Fruit fly (Drosophila melanogaster) whole organism, embryonic: ENCODE measurements around the gene crq.

ENCODE experiments used
- ATbp ChIP-seq: fragments of 200-800 bp; sonication (Bioruptor generic); optimal IDR thresholded peaks from 2 replicates; lab custom pipeline; 2017; ENCODE audit warnings: missing biosample characterization, mild to moderate bottlenecking, missing genetic modification characterization, missing genetic modification reagents
- Adf1 ChIP-seq: fragments of 200-800 bp; sonication (Bioruptor generic); IDR thresholded peaks from 2 replicates; pipeline ENCODE4 v1.3.6; 2022; ENCODE audit warnings: missing biosample characterization, missing genetic modification characterization
- Awh ChIP-seq: fragments of 200-800 bp; sonication (Bioruptor generic); IDR thresholded peaks from 2 replicates; pipeline ENCODE4, ENCODE4 v1.3.6; 2022; ENCODE audit warnings: missing biosample characterization, missing genetic modification characterization
- CG10654 ChIP-seq: fragments of 200-800 bp; sonication (Bioruptor generic); optimal IDR thresholded peaks from 2 replicates; lab custom pipeline; 2016; ENCODE audit warnings: missing biosample characterization, missing genetic modification characterization
- CG11695 ChIP-seq: fragments of 200-800 bp; sonication (Bioruptor generic); IDR thresholded peaks from 3 replicates; pipeline ENCODE4 v1.3.6; 2022; ENCODE audit warnings: missing biosample characterization, missing genetic modification characterization
- CG12236 ChIP-seq: fragments of 200-800 bp; sonication (Bioruptor generic); optimal IDR thresholded peaks from 2 replicates; lab custom pipeline; 2016; ENCODE audit warnings: missing biosample characterization, missing genetic modification characterization
- CG12744 ChIP-seq: fragments of 200-800 bp; sonication (Bioruptor generic); optimal IDR thresholded peaks from 2 replicates; lab custom pipeline; 2016; ENCODE audit warnings: missing biosample characterization, missing genetic modification characterization
- CG15073 ChIP-seq: fragments of 200-800 bp; sonication (Bioruptor generic); optimal IDR thresholded peaks from 2 replicates; lab custom pipeline; 2016; ENCODE audit warnings: missing biosample characterization, missing genetic modification characterization
- CG16779 ChIP-seq: fragments of 200-800 bp; sonication (Bioruptor generic); IDR thresholded peaks from 2 replicates; pipeline ENCODE4 v1.3.6; 2022; ENCODE audit warnings: missing biosample characterization, missing genetic modification characterization
- CG17186 ChIP-seq: fragments of 200-800 bp; sonication (Bioruptor generic); optimal IDR thresholded peaks from 3 replicates; lab custom pipeline; 2017; ENCODE audit warnings: missing biosample characterization, missing genetic modification reagents, missing genetic modification characterization
- CG17568 ChIP-seq: fragments of 200-800 bp; sonication (Bioruptor generic); optimal IDR thresholded peaks from 2 replicates; lab custom pipeline; 2018; ENCODE audit warnings: missing biosample characterization, mild to moderate bottlenecking, missing genetic modification characterization, moderate library complexity
- CG1832 ChIP-seq: fragments of 200-800 bp; sonication (Bioruptor generic); optimal IDR thresholded peaks from 2 replicates; lab custom pipeline; 2017; ENCODE audit warnings: missing biosample characterization, mild to moderate bottlenecking, missing genetic modification characterization, inconsistent platforms
- CG42726 ChIP-seq: fragments of 200-800 bp; sonication (Bioruptor generic); IDR thresholded peaks from 2 replicates; pipeline ENCODE4 v1.3.6; 2022; ENCODE audit warnings: missing biosample characterization, missing genetic modification characterization; ENCODE audit not compliant: partially characterized antibody
- CG9932 ChIP-seq: fragments of 200-800 bp; sonication (Bioruptor generic); IDR thresholded peaks from 2 replicates; pipeline ENCODE4 v1.3.6; 2022; ENCODE audit warnings: missing biosample characterization, missing genetic modification characterization
- Chrac-16 ChIP-seq: fragments of 200-800 bp; sonication (Bioruptor generic); optimal IDR thresholded peaks from 3 replicates; lab custom pipeline; 2016; ENCODE audit warnings: missing biosample characterization, missing genetic modification characterization
- Deaf1 ChIP-seq: fragments of 200-800 bp; optimal IDR thresholded peaks from 3 replicates; lab custom pipeline; 2019; ENCODE audit warnings: missing biosample characterization, mild to moderate bottlenecking, missing genetic modification characterization, moderate library complexity
- Dfd ChIP-seq, 2 experiments: fragments of >200 bp; optimal IDR thresholded peaks; 2 replicates each; lab custom pipeline; 2017; ENCODE audit warnings: missing biosample characterization in 2 of 2, missing genetic modification characterization in 2 of 2
- E2f1 ChIP-seq: fragments of 200-800 bp; sonication (Bioruptor generic); IDR thresholded peaks from 2 replicates; pipeline ENCODE4 v1.3.6; 2022; ENCODE audit warnings: missing biosample characterization, missing genetic modification characterization
- ERR ChIP-seq: fragments of 200-800 bp; sonication (Bioruptor generic); optimal IDR thresholded peaks from 2 replicates; lab custom pipeline; 2016; ENCODE audit warnings: missing biosample characterization, missing genetic modification characterization
- H2.0 ChIP-seq: fragments of 200-800 bp; sonication (Bioruptor generic); IDR thresholded peaks from 2 replicates; pipeline ENCODE4 v1.3.6; 2022; ENCODE audit warnings: missing biosample characterization, missing genetic modification characterization
- HHEX ChIP-seq: fragments of 200-800 bp; sonication (Bioruptor generic); optimal IDR thresholded peaks from 3 replicates; lab custom pipeline; 2017; ENCODE audit warnings: missing biosample characterization, mild to moderate bottlenecking, missing genetic modification characterization, missing genetic modification reagents
- HLHmδ ChIP-seq: fragments of 200-800 bp; sonication (Bioruptor generic); optimal IDR thresholded peaks from 2 replicates; lab custom pipeline; 2018; ENCODE audit warnings: missing biosample characterization, mild to moderate bottlenecking, missing genetic modification characterization, moderate library complexity
- Hey ChIP-seq: fragments of 200-800 bp; sonication (Bioruptor generic); optimal IDR thresholded peaks from 3 replicates; lab custom pipeline; 2018; ENCODE audit warnings: missing biosample characterization, mild to moderate bottlenecking, missing genetic modification characterization
- Hmx ChIP-seq: fragments of 200-800 bp; sonication (Bioruptor generic); optimal IDR thresholded peaks from 2 replicates; lab custom pipeline; 2016; ENCODE audit warnings: missing biosample characterization, missing genetic modification characterization
- Mad ChIP-seq: fragments of 200-800 bp; sonication (Bioruptor generic); optimal IDR thresholded peaks from 2 replicates; lab custom pipeline; 2016; ENCODE audit warnings: missing biosample characterization, missing genetic modification characterization
- Opbp ChIP-seq: fragments of 200-800 bp; sonication (Bioruptor generic); IDR thresholded peaks from 3 replicates; pipeline ENCODE4 v1.3.6; 2022; ENCODE audit warnings: missing biosample characterization, missing genetic modification characterization; ENCODE audit not compliant: partially characterized antibody
- Six4 ChIP-seq: fragments of 200-800 bp; sonication (Bioruptor generic); optimal IDR thresholded peaks from 2 replicates; lab custom pipeline; 2016; ENCODE audit warnings: missing biosample characterization, missing genetic modification characterization
- Xbp1 ChIP-seq: fragments of 200-800 bp; sonication (Bioruptor generic); optimal IDR thresholded peaks from 3 replicates; lab custom pipeline; 2016; ENCODE audit warnings: missing biosample characterization, mild to moderate bottlenecking, missing genetic modification characterization
- ab ChIP-seq: fragments of 200-800 bp; sonication (Bioruptor generic); optimal IDR thresholded peaks from 2 replicates; lab custom pipeline; 2016; ENCODE audit warnings: missing biosample characterization, missing genetic modification characterization
- bab2 ChIP-seq: fragments of 200-800 bp; sonication (Bioruptor generic); optimal IDR thresholded peaks from 2 replicates; lab custom pipeline; 2016; ENCODE audit warnings: missing biosample characterization, missing genetic modification characterization
- bowl ChIP-seq: fragments of 200-800 bp; sonication (Bioruptor generic); IDR thresholded peaks from 2 replicates; pipeline ENCODE4 v1.3.6; 2022; ENCODE audit warnings: missing biosample characterization, missing genetic modification characterization
- crol ChIP-seq: fragments of 200-800 bp; sonication (Bioruptor generic); IDR thresholded peaks from 2 replicates; pipeline ENCODE4 v1.3.6; 2022; ENCODE audit warnings: missing biosample characterization, missing genetic modification characterization
- danr ChIP-seq: fragments of 200-800 bp; sonication (Bioruptor generic); IDR thresholded peaks from 2 replicates; pipeline ENCODE4 v1.3.6; 2022; ENCODE audit warnings: missing biosample characterization, missing genetic modification characterization
- disco-r ChIP-seq: fragments of 200-800 bp; sonication (Bioruptor generic); optimal IDR thresholded peaks from 2 replicates; lab custom pipeline; 2016; ENCODE audit warnings: missing biosample characterization, missing genetic modification characterization
- eve ChIP-seq, 2 experiments: fragments of >200 bp; optimal IDR thresholded peaks; 2 replicates each; lab custom pipeline; 2017; ENCODE audit warnings: missing biosample characterization in 2 of 2, missing genetic modification characterization in 2 of 2
- fd3F ChIP-seq: fragments of 200-800 bp; sonication (Bioruptor generic); optimal IDR thresholded peaks from 2 replicates; lab custom pipeline; 2018; ENCODE audit warnings: missing biosample characterization, mild to moderate bottlenecking, missing genetic modification characterization, moderate library complexity
- gro ChIP-seq: fragments of 200-800 bp; sonication (Bioruptor generic); optimal IDR thresholded peaks from 2 replicates; lab custom pipeline; 2016; ENCODE audit warnings: missing biosample characterization, missing genetic modification characterization
- hkb ChIP-seq, 2 experiments: fragments of 200-800 bp in 1 of 2; fragments of >200 bp in 1 of 2; sonication (Bioruptor generic) in 1 of 2; IDR thresholded peaks in 1 of 2; optimal IDR thresholded peaks in 1 of 2; 2 replicates each; pipeline versions ENCODE4 v1.3.6 to Lab custom; 2017 to 2022; ENCODE audit warnings: missing biosample characterization in 1 of 2, missing genetic modification characterization in 1 of 2
- lola ChIP-seq, 3 experiments: fragments of >200 bp in 2 of 3; fragments of 200-800 bp in 1 of 3; sonication (Bioruptor generic) in 1 of 3; optimal IDR thresholded peaks; 2 replicates each; lab custom pipeline; 2017 to 2019; ENCODE audit warnings: missing biosample characterization in 3 of 3, missing genetic modification characterization in 3 of 3, mild to moderate bottlenecking in 1 of 3, moderate library complexity in 1 of 3
- lov ChIP-seq, 2 experiments: fragments of 200-800 bp in 1 of 2; fragments of >200 bp in 1 of 2; sonication (Bioruptor generic) in 1 of 2; IDR thresholded peaks in 1 of 2; optimal IDR thresholded peaks in 1 of 2; 2 replicates in 1 of 2; 3 replicates in 1 of 2; pipeline versions ENCODE4 v1.3.6 to Lab custom; 2017 to 2022; ENCODE audit warnings: missing biosample characterization in 1 of 2, missing genetic modification characterization in 1 of 2
- nmo ChIP-seq: fragments of 200-800 bp; sonication (Bioruptor generic); optimal IDR thresholded peaks from 2 replicates; lab custom pipeline; 2018; ENCODE audit warnings: missing biosample characterization, mild to moderate bottlenecking, missing genetic modification characterization, moderate library complexity
- ranshi ChIP-seq: fragments of 200-800 bp; sonication (Bioruptor generic); IDR thresholded peaks from 2 replicates; pipeline ENCODE4 v1.3.6; 2022; ENCODE audit warnings: missing biosample characterization, missing genetic modification characterization
- sc ChIP-seq, 3 experiments: fragments of >200 bp in 2 of 3; fragments of 200-800 bp in 1 of 3; sonication (Bioruptor generic) in 1 of 3; optimal IDR thresholded peaks; 2 replicates in 2 of 3; 3 replicates in 1 of 3; lab custom pipeline; 2017; ENCODE audit warnings: mild to moderate bottlenecking in 1 of 3, missing biosample characterization in 1 of 3, missing genetic modification characterization in 1 of 3, missing genetic modification reagents in 1 of 3
- sens ChIP-seq: fragments of 200-800 bp; sonication (Bioruptor generic); peaks from one replicate; lab custom pipeline; 2016; ENCODE audit warnings: missing biosample characterization, missing genetic modification characterization
- seq ChIP-seq: fragments of 200-800 bp; sonication (Bioruptor generic); IDR thresholded peaks from 2 replicates; pipeline ENCODE4 v1.3.6; 2022; ENCODE audit warnings: missing biosample characterization, missing genetic modification characterization
- slp2 ChIP-seq: fragments of 200-800 bp; sonication (Bioruptor generic); optimal IDR thresholded peaks from 2 replicates; lab custom pipeline; 2016; ENCODE audit warnings: missing biosample characterization, missing genetic modification characterization
- sna ChIP-seq: fragments of 200-800 bp; sonication (Bioruptor generic); IDR thresholded peaks from 2 replicates; pipeline ENCODE4 v1.3.6; 2022; ENCODE audit warnings: missing biosample characterization, missing genetic modification characterization; ENCODE audit not compliant: partially characterized antibody
- vfl ChIP-seq: fragments of 200-800 bp; sonication (Bioruptor generic); optimal IDR thresholded peaks from 2 replicates; lab custom pipeline; 2016; ENCODE audit warnings: missing biosample characterization, missing genetic modification characterization

The crq gene

DNA sequence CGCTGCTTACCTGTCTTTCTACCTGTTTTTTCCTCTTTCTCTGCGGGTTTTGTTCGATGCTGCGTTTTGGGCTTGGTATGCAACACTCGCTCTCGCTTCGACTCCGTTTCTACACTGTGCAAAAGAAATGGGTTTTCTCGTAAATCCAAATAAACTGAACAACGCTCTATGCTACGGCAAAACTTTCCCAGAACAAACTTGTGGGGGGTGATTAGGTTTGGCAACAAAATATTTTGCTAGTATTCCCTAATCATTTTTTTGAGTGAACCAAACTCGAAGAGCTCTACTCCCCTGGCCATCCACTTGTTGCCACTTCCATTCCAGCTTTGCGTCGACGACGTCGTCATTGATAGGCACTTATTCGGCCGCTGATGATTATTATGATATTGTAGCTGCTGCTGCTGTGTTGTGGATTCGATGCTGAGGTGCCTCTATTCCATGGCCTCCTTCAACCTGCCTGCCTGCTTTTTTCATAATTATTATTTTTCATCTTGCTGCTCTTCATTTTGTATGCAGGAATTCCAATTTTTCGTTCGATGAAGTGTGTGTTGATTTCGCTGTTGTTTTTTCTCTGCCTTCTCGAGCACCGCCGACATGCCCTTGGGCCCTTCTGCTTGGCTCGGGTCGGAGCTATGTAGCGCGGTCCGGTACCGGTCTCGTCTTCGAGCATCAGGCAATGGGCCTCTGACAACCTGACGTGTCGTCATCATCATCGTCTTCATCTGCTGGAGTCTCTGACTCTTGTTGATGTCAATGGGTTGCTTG, 10.7 kb downstream of the crq start (continued):
- TF ChIP-seq vfl (peak; percentile 54), disco-r (GFP tag; lab: Kevin White, UChicago) (no peak), ERR (peak; percentile 27), Mad (GFP tag; lab: Kevin White, UChicago) (peak; percentile 77), sc (optimal IDR thresholded peaks at IDR 0.05; lab: Kevin White, UChicago) (no peak), sc (GFP tag; optimal IDR thresholded peaks at IDR 0.05; lab: Kevin White, UChicago) (peak; percentile 70), fd3F (GFP tag; lab: Kevin White, UChicago) (no peak), CG9932 (GFP tag; lab: Robert Waterston, UW) (no peak), HHEX (peak; percentile 71), CG1832 (GFP tag; lab: Kevin White, UChicago) (no peak), seq (peak; percentile 74), ab (GFP tag; lab: Kevin White, UChicago) (peak; percentile 70), hkb (optimal IDR thresholded peaks at IDR 0.05; lab: Kevin White, UChicago) (no peak), hkb (GFP tag; IDR thresholded peaks at IDR 0.05; lab: Robert Waterston, UW) (peak; percentile 88), HLHmδ (GFP tag; lab: Kevin White, UChicago) (no peak), Awh (GFP tag; lab: Robert Waterston, UW) (peak; percentile 76), sna (GFP tag; lab: Robert Waterston, UW) (no peak), CG12236 (peak; percentile 91), H2.0 (peak; percentile 86), Hey (tag; lab: Kevin White, UChicago) (no peak), Hmx (GFP tag; lab: Kevin White, UChicago) (no peak), ATbp (GFP tag; lab: Kevin White, UChicago) (peak; percentile 87), lola (GFP tag; optimal IDR thresholded peaks at IDR 0.05; lab: Kevin White, UChicago) (peak in 1 of 3 experiments; percentile 82), Xbp1 (GFP tag; lab: Kevin White, UChicago) (peak; percentile 86), bowl (peak; percentile 75), CG10654 (GFP tag; lab: Kevin White, UChicago) (peak; percentile 85), Adf1 (GFP tag; lab: Robert Waterston, UW) (no peak), nmo (GFP tag; lab: Kevin White, UChicago) (peak; percentile 82), Opbp (GFP tag; lab: Robert Waterston, UW) (no peak), E2f1 (GFP tag; lab: Robert Waterston, UW) (peak; percentile 79), Six4 (peak; percentile 78), gro (GFP tag; lab: Kevin White, UChicago) (no peak), crol (GFP tag; lab: Robert Waterston, UW) (peak; percentile 77), Chrac-16 (peak; percentile 84), danr (GFP tag; lab: Robert Waterston, UW) (peak; percentile 48; the same call in 1 of the 2 replicates), CG16779 (0 out of 2 replicates have a peak, but pooled peaks have one; percentile 39), eve (GFP tag; optimal IDR thresholded peaks at IDR 0.05; lab: Kevin White, UChicago) (no peak), Deaf1 (tag; lab: Kevin White, UChicago) (peak; percentile 24), Dfd (GFP tag; optimal IDR thresholded peaks at IDR 0.05; lab: Kevin White, UChicago) (no peak), CG42726 (GFP tag; lab: Robert Waterston, UW) (no peak), bab2 (GFP tag; lab: Kevin White, UChicago) (peak; percentile 78), lov (optimal IDR thresholded peaks at IDR 0.05; lab: Kevin White, UChicago) (no peak), lov (GFP tag; IDR thresholded peaks at IDR 0.05; lab: Robert Waterston, UW) (peak; percentile 91), CG11695 (peak; percentile 53; the same call in 1 of the 3 replicates), CG17568 (no peak), CG12744 (GFP tag; lab: Kevin White, UChicago) (peak; percentile 36), slp2 (GFP tag; lab: Kevin White, UChicago) (peak; percentile 83), CG17186 (peak; percentile 42), CG15073 (GFP tag; lab: Kevin White, UChicago) (peak; percentile 29), ranshi (peak; percentile 83), sens (GFP tag; lab: Kevin White, UChicago) (peak; percentile 98)
